Fruit fly (Drosophila melanogaster) S2 (cell line): Measurements from ENCODE around the gene CG8927.

Source experiments
- CG8478 ChIP-seq: fragments of >200 bp; optimal IDR thresholded peaks from 2 replicates; lab custom pipeline; 2018
- CTCF ChIP-seq, 2 experiments: fragments of >200 bp; optimal IDR thresholded peaks; 2 replicates each; lab custom pipeline; 2018

CG8927 gene

dm6 chr3R:16231385-16232307, 50.8 kb downstream of the CG8927 start:
- TF ChIP-seq CG8478 (lab: Kevin White, UChicago), result no peak
- TF ChIP-seq CTCF (optimal IDR thresholded peaks at IDR 0.05; lab: Kevin White, UChicago), result no peak

dm6 chr3R:16232569-16232968, 51.7 kb downstream of the CG8927 start:
- TF ChIP-seq CTCF (optimal IDR thresholded peaks at IDR 0.05; lab: Kevin White, UChicago), result no peak
- TF ChIP-seq CG8478 (lab: Kevin White, UChicago), result no peak

- no peak for TF ChIP-seq CG8478 (lab: Kevin White, UChicago)
- TF ChIP-seq CTCF (optimal IDR thresholded peaks at IDR 0.05; lab: Kevin White, UChicago), result no peak
Observed at dm6 chr3R:16234298-16234697, 53.5 kb downstream of the CG8927 start.

- TF ChIP-seq CTCF (optimal IDR thresholded peaks at IDR 0.05; lab: Kevin White, UChicago) (no peak), CG8478 (lab: Kevin White, UChicago) (no peak)
Observed at dm6 chr3R:16234745-16235149, 53.9 kb downstream of the CG8927 start.

dm6 chr3R:16235215-16235937, 54.6 kb downstream of the CG8927 start:
- TF ChIP-seq CG8478 (lab: Kevin White, UChicago) (no peak), CTCF (optimal IDR thresholded peaks at IDR 0.05; lab: Kevin White, UChicago) (no peak)
